Fruit fly (Drosophila melanogaster) whole organism, embryonic: Measurements from ENCODE around the gene CG33767.
"Not testable (repeated sequence)": the region's sequence is repeated elsewhere in the genome, so short reads cannot be mapped to it uniquely, and the experiment has no call there.

Source experiments
- Aef1 ChIP-seq: fragments of 200-800 bp; sonication (Bioruptor generic); IDR thresholded peaks from 3 replicates; pipeline ENCODE4 v1.3.6; 2022; ENCODE audit warnings: missing biosample characterization, missing genetic modification characterization
- BtbVII ChIP-seq: fragments of 200-800 bp; sonication (Bioruptor generic); optimal IDR thresholded peaks from 3 replicates; lab custom pipeline; 2017; ENCODE audit warnings: missing biosample characterization, mild to moderate bottlenecking, missing genetic modification characterization
- CG12769 ChIP-seq: fragments of 200-800 bp; sonication (Bioruptor generic); optimal IDR thresholded peaks from 2 replicates; lab custom pipeline; 2019; ENCODE audit warnings: missing biosample characterization, mild to moderate bottlenecking, missing genetic modification characterization, moderate library complexity
- CG15011 ChIP-seq: fragments of 200-800 bp; sonication (Bioruptor generic); optimal IDR thresholded peaks from 3 replicates; lab custom pipeline; 2018; ENCODE audit warnings: missing biosample characterization, mild to moderate bottlenecking, missing genetic modification characterization
- CG18476 ChIP-seq: fragments of 200-800 bp; sonication (Bioruptor generic); optimal IDR thresholded peaks from 2 replicates; lab custom pipeline; 2016; ENCODE audit warnings: missing biosample characterization, mild to moderate bottlenecking, missing genetic modification characterization
- CG2875 ChIP-seq: fragments of 200-800 bp; sonication (Bioruptor generic); optimal IDR thresholded peaks from 2 replicates; lab custom pipeline; 2017; ENCODE audit warnings: missing biosample characterization, mild to moderate bottlenecking, missing genetic modification characterization, missing genetic modification reagents
- CG32532 ChIP-seq: fragments of 200-800 bp; sonication (Bioruptor generic); IDR thresholded peaks from 2 replicates; pipeline ENCODE4 v1.3.6; 2022; ENCODE audit warnings: missing biosample characterization, missing genetic modification characterization
- CG42726 ChIP-seq: fragments of 200-800 bp; sonication (Bioruptor generic); IDR thresholded peaks from 2 replicates; pipeline ENCODE4 v1.3.6; 2022; ENCODE audit warnings: missing biosample characterization, missing genetic modification characterization; ENCODE audit not compliant: partially characterized antibody
- CG4360 ChIP-seq: fragments of 200-800 bp; sonication (Bioruptor generic); IDR thresholded peaks from 2 replicates; pipeline ENCODE4 v1.3.6; 2022; ENCODE audit warnings: missing biosample characterization, missing genetic modification characterization
- CG6175 ChIP-seq: fragments of 200-800 bp; sonication (Bioruptor generic); IDR thresholded peaks from 3 replicates; pipeline ENCODE4 v1.3.6; 2022; ENCODE audit warnings: missing biosample characterization, missing genetic modification characterization
- CG6813 ChIP-seq: fragments of 200-800 bp; sonication (Bioruptor generic); optimal IDR thresholded peaks from 2 replicates; lab custom pipeline; 2017; ENCODE audit warnings: missing biosample characterization, missing genetic modification characterization, mild to moderate bottlenecking, moderate library complexity, missing genetic modification reagents
- CG7786 ChIP-seq: fragments of 200-800 bp; sonication (Bioruptor generic); optimal IDR thresholded peaks from 2 replicates; lab custom pipeline; 2016; ENCODE audit warnings: missing biosample characterization, missing genetic modification characterization
- CkIIα-i1 ChIP-seq: fragments of 200-800 bp; sonication (Bioruptor generic); IDR thresholded peaks from 2 replicates; pipeline ENCODE4 v1.3.6; 2022; ENCODE audit warnings: missing biosample characterization, missing genetic modification characterization
- Fer3 ChIP-seq: fragments of 200-800 bp; sonication (Bioruptor generic); optimal IDR thresholded peaks from 2 replicates; lab custom pipeline; 2018; ENCODE audit warnings: missing biosample characterization, mild to moderate bottlenecking, missing genetic modification characterization, moderate library complexity
- GATAe ChIP-seq: fragments of 200-800 bp; sonication (Bioruptor generic); conservative IDR thresholded peaks from 2 replicates; pipeline ENCODE4 v1.3.6; 2022; ENCODE audit warnings: missing biosample characterization, missing genetic modification characterization
- HLH3B ChIP-seq: fragments of 200-800 bp; sonication (Bioruptor generic); IDR thresholded peaks from 2 replicates; pipeline ENCODE4 v1.3.6; 2022; ENCODE audit warnings: missing biosample characterization, missing genetic modification characterization
- Hmx ChIP-seq: fragments of 200-800 bp; sonication (Bioruptor generic); optimal IDR thresholded peaks from 2 replicates; lab custom pipeline; 2016; ENCODE audit warnings: missing biosample characterization, missing genetic modification characterization
- Hr51 ChIP-seq, 2 experiments: fragments of 200-800 bp; sonication (Bioruptor generic); optimal IDR thresholded peaks; 2 replicates in 1 of 2; 3 replicates in 1 of 2; lab custom pipeline; 2016 to 2018; ENCODE audit warnings: missing biosample characterization in 2 of 2, missing genetic modification characterization in 2 of 2, mild to moderate bottlenecking in 1 of 2, moderate library complexity in 1 of 2
- Lhr ChIP-seq: fragments of 200-800 bp; sonication (Bioruptor generic); optimal IDR thresholded peaks from 3 replicates; lab custom pipeline; 2017; ENCODE audit warnings: mild to moderate bottlenecking, missing biosample characterization, missing genetic modification reagents, missing genetic modification characterization
- Lim3 ChIP-seq: fragments of 200-800 bp; sonication (Bioruptor generic); IDR thresholded peaks from 2 replicates; pipeline ENCODE4 v1.3.6; 2022; ENCODE audit warnings: missing biosample characterization, missing genetic modification characterization
- MBD-R2 ChIP-seq: fragments of 200-800 bp; sonication (Bioruptor generic); IDR thresholded peaks from 2 replicates; pipeline ENCODE4 v1.3.6; 2022; ENCODE audit warnings: missing biosample characterization, missing genetic modification characterization
- NC2β ChIP-seq: fragments of 200-800 bp; sonication (Bioruptor generic); optimal IDR thresholded peaks from 2 replicates; lab custom pipeline; 2016; ENCODE audit warnings: missing biosample characterization, missing genetic modification characterization
- Nf-YC ChIP-seq: fragments of 200-800 bp; optimal IDR thresholded peaks from 3 replicates; lab custom pipeline; 2019; ENCODE audit warnings: missing biosample characterization, mild to moderate bottlenecking, missing genetic modification characterization, moderate library complexity
- amos ChIP-seq: fragments of 200-800 bp; sonication (Bioruptor generic); IDR thresholded peaks from 2 replicates; pipeline ENCODE4 v1.3.6; 2022; ENCODE audit warnings: missing biosample characterization, missing genetic modification characterization; ENCODE audit not compliant: partially characterized antibody
- ap ChIP-seq: fragments of 200-800 bp; sonication (Bioruptor generic); IDR thresholded peaks from 2 replicates; pipeline ENCODE4 v1.3.6; 2022; ENCODE audit warnings: missing biosample characterization, missing genetic modification characterization
- cad ChIP-seq: fragments of >200 bp; optimal IDR thresholded peaks from 2 replicates; lab custom pipeline; 2017; ENCODE audit warnings: missing biosample characterization, missing genetic modification characterization
- eyg ChIP-seq: fragments of 200-800 bp; sonication (Bioruptor generic); optimal IDR thresholded peaks from 3 replicates; lab custom pipeline; 2016; ENCODE audit warnings: missing biosample characterization, missing genetic modification characterization
- gcm2 ChIP-seq: fragments of 200-800 bp; sonication (Bioruptor generic); optimal IDR thresholded peaks from 2 replicates; lab custom pipeline; 2016; ENCODE audit warnings: missing biosample characterization, missing genetic modification characterization
- gsb ChIP-seq: fragments of 200-800 bp; sonication (Bioruptor generic); IDR thresholded peaks from 2 replicates; pipeline ENCODE4 v1.3.6; 2022; ENCODE audit warnings: missing biosample characterization, missing genetic modification characterization
- mld ChIP-seq: fragments of 200-800 bp; sonication (Bioruptor generic); IDR thresholded peaks from 3 replicates; pipeline ENCODE4 v1.3.6; 2022; ENCODE audit warnings: missing biosample characterization, missing genetic modification characterization; ENCODE audit not compliant: partially characterized antibody
- nau ChIP-seq: fragments of 200-800 bp; sonication (Bioruptor generic); optimal IDR thresholded peaks from 3 replicates; lab custom pipeline; 2017; ENCODE audit warnings: missing biosample characterization, mild to moderate bottlenecking, missing genetic modification characterization, missing genetic modification reagents
- pita ChIP-seq: fragments of 200-800 bp; sonication (Bioruptor generic); optimal IDR thresholded peaks from 2 replicates; lab custom pipeline; 2017; ENCODE audit warnings: missing biosample characterization, mild to moderate bottlenecking, missing genetic modification characterization
- pros ChIP-seq: fragments of 200-800 bp; sonication (Bioruptor generic); optimal IDR thresholded peaks from 3 replicates; lab custom pipeline; 2019; ENCODE audit warnings: missing biosample characterization, mild to moderate bottlenecking, missing genetic modification characterization, moderate library complexity
- seq ChIP-seq: fragments of 200-800 bp; sonication (Bioruptor generic); IDR thresholded peaks from 2 replicates; pipeline ENCODE4 v1.3.6; 2022; ENCODE audit warnings: missing biosample characterization, missing genetic modification characterization

Gene CG33767

DNA sequence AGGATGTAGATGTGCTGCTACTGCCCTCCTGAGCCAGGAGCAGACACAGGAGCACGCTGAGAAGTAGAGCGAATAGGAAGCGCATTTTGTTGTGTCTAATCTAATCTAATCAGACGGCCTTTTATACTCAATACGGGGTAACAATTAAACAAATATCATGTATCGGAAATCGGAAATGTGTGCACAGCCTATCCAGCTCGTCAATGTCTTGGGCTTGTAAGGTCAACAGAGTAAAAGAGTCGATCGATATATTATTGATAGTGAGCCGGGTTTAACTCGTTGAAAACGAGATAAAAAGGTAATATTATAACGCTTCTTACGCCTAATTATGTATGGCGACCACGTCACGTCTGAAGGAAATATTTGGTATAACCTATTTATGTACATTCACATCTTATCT is 46.3 kb downstream of the CG33767 start, which contains the start of gene CG14454:
Gene CG14454 (minus strand): TSS at position 101 of the 400 bp plus-strand sequence.
- not testable (repeated sequence) for TF ChIP-seq ap (GFP tag; lab: Robert Waterston, UW); amos (GFP tag; lab: Robert Waterston, UW); Aef1

DNA sequence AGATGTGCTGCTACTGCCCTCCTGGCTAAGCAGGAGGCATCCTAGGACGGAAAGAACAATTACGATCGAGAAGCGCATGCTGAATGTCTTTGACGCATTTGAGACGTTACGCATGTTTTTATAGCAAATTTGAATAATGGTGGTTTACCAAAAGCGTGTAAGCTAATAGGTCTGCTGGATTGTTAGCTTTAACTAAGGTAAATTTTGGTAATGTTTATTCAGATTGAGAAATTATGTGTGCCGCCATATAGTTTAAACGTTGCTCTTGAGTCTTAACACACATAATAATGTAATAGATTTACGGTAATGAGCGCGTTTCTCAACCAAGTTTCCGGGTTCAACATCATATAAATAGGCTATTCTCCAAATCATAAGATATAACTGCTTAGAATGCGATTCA is 47.6 kb downstream of the CG33767 start, which contains the start of the genes CG12546 and CG14453:
Gene CG12546 (minus strand): TSS at position 101 of the 400 bp plus-strand sequence.
Gene CG14453 (plus strand): TSS at position 372 of the 400 bp plus-strand sequence.
- TF ChIP-seq CkIIα-i1 (GFP tag; lab: Robert Waterston, UW) (no peak), CG42726 (GFP tag; lab: Robert Waterston, UW) (no peak), nau (GFP tag; lab: Kevin White, UChicago) (no peak), CG4360 (no peak), CG7786 (GFP tag; lab: Kevin White, UChicago) (no peak), seq (GFP tag; lab: Robert Waterston, UW) (no peak), Hmx (GFP tag; lab: Kevin White, UChicago) (no peak), CG18476 (GFP tag; lab: Kevin White, UChicago) (no peak), Lim3 (GFP tag; lab: Robert Waterston, UW) (no peak), HLH3B (no peak), MBD-R2 (GFP tag; lab: Robert Waterston, UW) (no peak), CG6175 (GFP tag; lab: Robert Waterston, UW) (no peak), gcm2 (no peak), Fer3 (no peak)

DNA sequence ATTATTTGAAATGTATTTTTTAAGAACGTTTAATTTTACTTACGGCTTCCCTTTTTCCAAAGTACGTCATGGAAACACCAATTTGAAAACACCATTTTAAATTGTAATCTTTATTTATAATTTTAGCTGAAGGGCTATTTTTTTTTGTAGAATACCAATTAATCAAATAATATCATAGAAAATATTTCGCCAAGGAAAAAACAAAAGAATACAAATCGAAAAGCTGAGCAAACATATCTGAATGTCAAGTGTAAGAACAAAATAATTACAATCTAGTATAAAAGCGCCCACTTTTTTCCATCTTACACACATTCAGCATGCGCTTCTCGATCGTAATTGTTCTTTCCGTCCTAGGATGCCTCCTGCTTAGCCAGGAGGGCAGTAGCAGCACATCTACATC is 49.5 kb downstream of the CG33767 start, which contains the start of gene CG14452:
Gene CG14452 (plus strand): TSS at position 301 of the 400 bp plus-strand sequence.
- TF ChIP-seq BtbVII (GFP tag; lab: Kevin White, UChicago) (no peak), gsb (GFP tag; lab: Robert Waterston, UW) (no peak), GATAe (GFP tag; lab: Robert Waterston, UW) (no peak), CG15011 (no peak), mld (GFP tag; lab: Robert Waterston, UW) (no peak), Hr51 (GFP tag; optimal IDR thresholded peaks at IDR 0.05; lab: Kevin White, UChicago) (no peak), Lhr (GFP tag; lab: Kevin White, UChicago) (no peak), CG12769 (tag; lab: Kevin White, UChicago) (no peak), Nf-YC (no peak), cad (GFP tag; lab: Kevin White, UChicago) (no peak), pros (GFP tag; lab: Kevin White, UChicago) (no peak), eyg (GFP tag; lab: Kevin White, UChicago) (no peak), CG6813 (GFP tag; lab: Kevin White, UChicago) (no peak), pita (GFP tag; lab: Kevin White, UChicago) (no peak), CG32532 (GFP tag; lab: Robert Waterston, UW) (no peak), NC2β (no peak), CG2875 (no peak)
